Worm (Caenorhabditis elegans): ENCODE results near the gene C27D9.2.

The C27D9.2 gene

DNA sequence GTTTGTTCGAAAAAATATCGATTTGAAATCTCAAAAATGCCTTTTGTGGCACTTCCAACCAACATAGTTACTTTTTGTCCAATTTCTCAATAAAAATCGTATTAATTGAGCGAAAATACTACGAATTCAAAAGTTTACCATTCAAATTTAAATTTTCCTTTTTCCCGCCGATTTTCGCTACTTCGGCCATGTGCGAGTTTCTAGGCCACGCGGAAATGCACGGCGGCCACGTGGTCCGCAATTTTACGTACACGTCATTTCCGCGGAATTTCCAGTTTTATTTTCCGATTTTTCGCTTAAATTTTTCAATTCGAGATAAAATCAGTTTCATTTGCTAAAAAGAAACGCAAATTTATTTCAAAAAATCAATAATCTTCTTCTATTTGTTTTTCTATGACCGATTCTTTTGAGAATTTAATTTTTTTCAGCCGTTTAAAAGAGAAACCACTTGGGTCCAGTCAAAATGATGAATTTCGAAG is 16.6 kb downstream of the C27D9.2 start, which contains the start of gene eas-1 (continued):
- TF ChIP-seq D2030.7 (GFP tag; IDR thresholded peaks at IDR 0.05) (peak; percentile 70), lag-1 (GFP tag; IDR thresholded peaks at IDR 0.05) (no peak), atf-7 (tag; optimal IDR thresholded peaks at IDR 0.05) (peak; percentile 73), B0035.1 (tag; optimal IDR thresholded peaks at IDR 0.05) (no peak), madf-8 (GFP tag; conservative IDR thresholded peaks at IDR 0.05) (peak; percentile 45), ceh-40 (GFP tag; IDR thresholded peaks at IDR 0.05) (no peak)

ce11 chrII:4737348-4737747 is 19.3 kb downstream of the C27D9.2 start, which contains the start of gene ctsa-1.1:
Gene ctsa-1.1, plus strand, starts transcription at chrII:4737648.
- no peak for TF ChIP-seq ceh-100 (GFP tag; IDR thresholded peaks at IDR 0.05)
- TF ChIP-seq attf-6 (GFP tag; IDR thresholded peaks at IDR 0.05) = no peak
- TF ChIP-seq lsl-1 (GFP tag; optimal IDR thresholded peaks at IDR 0.05) = no peak
- TF ChIP-seq hsf-1 (GFP tag; IDR thresholded peaks at IDR 0.05) = 0 out of 2 replicates have a peak, but pooled peaks have one; percentile 33

ce11 chrII:4736585-4736984 is 20.1 kb downstream of the C27D9.2 start:
- TF ChIP-seq attf-3 (GFP tag; conservative IDR thresholded peaks at IDR 0.05) (no peak), K12H6.12 (tag; optimal IDR thresholded peaks at IDR 0.05) (no peak), F52B5.7 (tag; optimal IDR thresholded peaks at IDR 0.05) (no peak), ztf-6 (GFP tag; IDR thresholded peaks at IDR 0.05) (no peak), egrh-3 (GFP tag; IDR thresholded peaks at IDR 0.05) (no peak), hlh-12 (tag; optimal IDR thresholded peaks at IDR 0.05) (no peak), hmg-1.2 (GFP tag; IDR thresholded peaks at IDR 0.05) (no peak), Y67H2A.10 (GFP tag; conservative IDR thresholded peaks at IDR 0.05) (no peak)

- TF ChIP-seq K11D2.4 (GFP tag; IDR thresholded peaks at IDR 0.05) (no peak), lsl-1 (GFP tag; optimal IDR thresholded peaks at IDR 0.05) (no peak), bed-2 (GFP tag; IDR thresholded peaks at IDR 0.05) (no peak), athp-1 (tag; optimal IDR thresholded peaks at IDR 0.05) (no peak), lag-1 (GFP tag; IDR thresholded peaks at IDR 0.05) (no peak), cebp-1 (GFP tag; IDR thresholded peaks at IDR 0.05) (no peak), cebp-1 (tag; optimal IDR thresholded peaks at IDR 0.05) (no peak), ZK185.1 (tag; optimal IDR thresholded peaks at IDR 0.05; ENCODE audit: poor library complexity, severe bottlenecking) (no peak), ceh-27 (GFP tag; optimal IDR thresholded peaks at IDR 0.05) (no peak), lin-54 (GFP tag; optimal IDR thresholded peaks at IDR 0.05) (no peak), efl-1 (GFP tag; optimal IDR thresholded peaks at IDR 0.05) (no peak), somi-1 (GFP tag; optimal IDR thresholded peaks at IDR 0.05) (no peak), B0035.1 (tag; optimal IDR thresholded peaks at IDR 0.05) (no peak), zfh-2 (GFP tag; conservative IDR thresholded peaks at IDR 0.05) (no peak), ztf-3 (GFP tag; optimal IDR thresholded peaks at IDR 0.05) (no peak)
Measured at ce11 chrII:4734477-4734876, 22.2 kb downstream of the C27D9.2 start.

ce11 chrII:4733848-4734247 is 22.8 kb downstream of the C27D9.2 start, which contains the start of gene F41C3.11:
Gene F41C3.11, minus strand, starts transcription at chrII:4733948.
- TF ChIP-seq nfyb-1 (GFP tag; IDR thresholded peaks at IDR 0.05) = no peak
- TF ChIP-seq snpc-1.1 (tag; optimal IDR thresholded peaks at IDR 0.05; ENCODE audit: insufficient read depth) = no peak
- no peak for TF ChIP-seq Y95B8A.8 (GFP tag; IDR thresholded peaks at IDR 0.05)
- TF ChIP-seq tbx-9 (tag; optimal IDR thresholded peaks at IDR 0.05; ENCODE audit: borderline replicate concordance) = no peak
- no peak for TF ChIP-seq C06A6.2 (GFP tag; conservative IDR thresholded peaks at IDR 0.05)
